Fruit fly (Drosophila melanogaster): ENCODE results near the gene Fit1.

DNA sequence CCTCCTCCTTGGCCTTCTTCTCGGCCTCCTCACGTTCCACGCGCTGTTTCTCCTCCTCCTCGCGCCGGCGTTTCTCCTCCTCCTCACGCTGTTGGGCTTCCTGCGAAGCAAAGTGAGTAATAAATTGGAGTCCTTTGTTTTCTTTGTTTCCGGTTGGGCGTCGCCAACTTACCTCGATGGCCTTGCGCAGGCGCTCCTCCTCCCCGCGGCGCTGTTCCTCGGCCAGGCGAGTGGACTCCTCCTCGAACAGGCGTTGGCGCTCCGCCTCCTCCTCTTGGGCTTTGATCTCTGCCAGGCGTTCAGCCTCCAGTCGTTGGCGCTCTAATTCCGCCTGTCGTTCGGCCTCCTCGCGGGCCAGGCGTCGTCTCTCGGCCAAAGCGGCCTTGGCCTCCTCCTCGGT is 22.3 kb downstream of the Fit1 start:
- TF ChIP-seq CG8478 (optimal IDR thresholded peaks at IDR 0.05) (no peak), Dll (optimal IDR thresholded peaks at IDR 0.05) (no peak), psq (optimal IDR thresholded peaks at IDR 0.05) (no peak), pan (optimal IDR thresholded peaks at IDR 0.05) (no peak), usp (GFP tag; optimal IDR thresholded peaks at IDR 0.05) (no peak)

Data from whole organism.